Worm (Caenorhabditis elegans) whole organism, mixed stage, embryonic: ENCODE results near the gene glr-8.

ENCODE experiments used
- M03D4.4 ChIP-seq: sonication (generic microtip); optimal IDR thresholded peaks from 2 replicates; lab custom pipeline; 2017; ENCODE audit warnings: mild to moderate bottlenecking, missing genetic modification characterization, missing compliant biosample characterization
- blmp-1 ChIP-seq: fragments of 150-350 bp; optimal IDR thresholded peaks from 2 replicates; lab custom pipeline; 2014; ENCODE audit warnings: missing biosample characterization, missing genetic modification characterization
- lin-13 ChIP-seq: fragments of 150-350 bp; optimal IDR thresholded peaks from 2 replicates; lab custom pipeline; 2014; ENCODE audit warnings: missing biosample characterization, missing genetic modification characterization
- lsy-2 ChIP-seq: fragments of 150-350 bp; optimal IDR thresholded peaks from 2 replicates; lab custom pipeline; 2014; ENCODE audit warnings: missing biosample characterization, missing genetic modification characterization
- snpc-4 ChIP-seq: fragments of 150-350 bp; optimal IDR thresholded peaks from 2 replicates; lab custom pipeline; 2014; ENCODE audit warnings: missing biosample characterization, missing genetic modification characterization
- unc-39 ChIP-seq: fragments of 150-350 bp; optimal IDR thresholded peaks from 2 replicates; lab custom pipeline; 2014; ENCODE audit warnings: missing biosample characterization, missing genetic modification characterization
- unc-62 ChIP-seq: fragments of 150-350 bp; optimal IDR thresholded peaks from 2 replicates; lab custom pipeline; 2014; ENCODE audit warnings: missing biosample characterization, missing genetic modification reagents, missing genetic modification characterization
- ztf-11 ChIP-seq: fragments of 150-350 bp; optimal IDR thresholded peaks from 2 replicates; lab custom pipeline; 2014; ENCODE audit warnings: missing biosample characterization, missing genetic modification characterization

DNA sequence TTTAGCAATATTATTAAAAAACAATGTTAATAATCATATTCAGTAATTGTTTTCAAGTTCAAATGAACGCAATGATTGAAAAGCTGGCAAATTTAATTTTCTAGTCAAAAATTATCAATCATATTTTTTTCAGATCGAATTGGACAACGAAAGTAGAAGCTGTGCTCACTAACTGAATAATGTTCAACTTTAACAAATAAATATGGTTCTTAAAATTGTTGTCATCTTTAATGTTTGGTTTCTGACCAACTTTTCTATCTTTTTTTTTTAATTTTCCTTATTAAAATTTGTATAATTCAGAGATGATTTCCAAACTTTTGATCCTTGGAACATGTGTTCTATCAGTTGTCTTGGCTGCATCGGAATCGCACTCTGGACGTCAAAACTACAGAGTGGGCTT is 6.2 kb downstream of the glr-8 start, which contains the start of gene ttr-35:
- TF ChIP-seq ztf-11 (tag; lab: Kevin White, UChicago): no peak
- no peak for TF ChIP-seq lsy-2 (tag; lab: Kevin White, UChicago)
- TF ChIP-seq lin-13 (tag; lab: Kevin White, UChicago): no peak
- TF ChIP-seq unc-62: no peak
- TF ChIP-seq blmp-1 (tag; lab: Kevin White, UChicago): no peak
- TF ChIP-seq M03D4.4: no peak
- TF ChIP-seq snpc-4 (tag; lab: Kevin White, UChicago): no peak
- no peak for TF ChIP-seq unc-39 (tag; lab: Kevin White, UChicago)
